Worm (Caenorhabditis elegans): ENCODE results near the gene ugt-20.

ce11 chrIV:6065186-6065585 lies 18.2 kb downstream of the ugt-20 start:
- TF ChIP-seq unc-62 (GFP tag; optimal IDR thresholded peaks at IDR 0.05), result no peak
- TF ChIP-seq nhr-11 (tag; optimal IDR thresholded peaks at IDR 0.05), result no peak
- no peak for TF ChIP-seq ztf-11 (tag; optimal IDR thresholded peaks at IDR 0.05)
- TF ChIP-seq sem-4 (tag; optimal IDR thresholded peaks at IDR 0.05), result no peak
- TF ChIP-seq lsy-2 (tag; optimal IDR thresholded peaks at IDR 0.05), result no peak
- no peak for TF ChIP-seq nhr-10 (tag; optimal IDR thresholded peaks at IDR 0.05)
- TF ChIP-seq unc-39 (tag; optimal IDR thresholded peaks at IDR 0.05), result no peak
- TF ChIP-seq mbf-1 (tag; optimal IDR thresholded peaks at IDR 0.05), result no peak
- no peak for TF ChIP-seq lin-13 (GFP tag; optimal IDR thresholded peaks at IDR 0.05)
- no peak for TF ChIP-seq ceh-82 (tag; optimal IDR thresholded peaks at IDR 0.05)
- TF ChIP-seq ama-1 (optimal IDR thresholded peaks at IDR 0.05), result no peak
- no peak for TF ChIP-seq lin-11 (tag; optimal IDR thresholded peaks at IDR 0.05)
